Worm (Caenorhabditis elegans) whole organism, late embryonic: ENCODE results near the gene C31E10.6.

ENCODE experiments used
- C38D4.7 ChIP-seq: fragments of 200-800 bp; sonication (Bioruptor generic); optimal IDR thresholded peaks from 2 replicates; lab custom pipeline; 2018; ENCODE audit warnings: mild to moderate bottlenecking, missing genetic modification characterization, moderate library complexity, missing compliant biosample characterization
- F13H6.1 ChIP-seq: sonication (generic microtip); optimal IDR thresholded peaks from 2 replicates; lab custom pipeline; 2016; ENCODE audit warnings: missing genetic modification characterization, missing compliant biosample characterization
- K02D7.2 ChIP-seq: sonication (generic microtip); optimal IDR thresholded peaks from 2 replicates; lab custom pipeline; 2017; ENCODE audit warnings: mild to moderate bottlenecking, missing genetic modification characterization, missing compliant biosample characterization
- K09A11.1 ChIP-seq: sonication (generic microtip); optimal IDR thresholded peaks from 2 replicates; lab custom pipeline; 2017; ENCODE audit warnings: antibody characterized with exemption, mild to moderate bottlenecking, missing genetic modification characterization, missing compliant biosample characterization; ENCODE audit not compliant: insufficient read depth
- ahr-1 ChIP-seq: sonication (generic microtip); optimal IDR thresholded peaks from 2 replicates; lab custom pipeline; 2016; ENCODE audit warnings: missing genetic modification characterization, missing compliant biosample characterization
- ceh-18 ChIP-seq: sonication (generic microtip); optimal IDR thresholded peaks from 2 replicates; lab custom pipeline; 2016; ENCODE audit warnings: missing genetic modification characterization, missing compliant biosample characterization
- ceh-2 ChIP-seq: sonication (generic microtip); optimal IDR thresholded peaks from 2 replicates; lab custom pipeline; 2016; ENCODE audit warnings: missing genotype, missing genetic modification characterization, missing compliant biosample characterization
- ceh-22 ChIP-seq: sonication (generic microtip); optimal IDR thresholded peaks from 2 replicates; lab custom pipeline; 2017; ENCODE audit warnings: missing biosample characterization, missing genetic modification characterization
- ceh-24 ChIP-seq: sonication (generic microtip); optimal IDR thresholded peaks from 2 replicates; lab custom pipeline; 2016; ENCODE audit warnings: mild to moderate bottlenecking, missing genetic modification characterization, missing compliant biosample characterization
- ceh-30 ChIP-seq: fragments of 150-350 bp; optimal IDR thresholded peaks from 2 replicates; lab custom pipeline; 2014; ENCODE audit warnings: missing biosample characterization, missing genetic modification characterization
- dve-1 ChIP-seq: sonication (generic microtip); optimal IDR thresholded peaks from 2 replicates; lab custom pipeline; 2017; ENCODE audit warnings: antibody characterized with exemption, mild to moderate bottlenecking, missing genetic modification characterization, missing compliant biosample characterization
- elt-2 ChIP-seq: sonication (generic microtip); optimal IDR thresholded peaks from 2 replicates; lab custom pipeline; 2016; ENCODE audit warnings: missing genetic modification reagents, missing genetic modification characterization, missing compliant biosample characterization
- elt-4 ChIP-seq: sonication (generic microtip); optimal IDR thresholded peaks from 2 replicates; lab custom pipeline; 2016; ENCODE audit warnings: missing genetic modification characterization, missing compliant biosample characterization
- eyg-1 ChIP-seq: sonication (generic microtip); optimal IDR thresholded peaks from 2 replicates; lab custom pipeline; 2016; ENCODE audit warnings: missing genotype, missing genetic modification characterization, missing compliant biosample characterization
- fax-1 ChIP-seq: sonication (generic microtip); optimal IDR thresholded peaks from 2 replicates; lab custom pipeline; 2016; ENCODE audit warnings: missing genotype, missing genetic modification characterization, missing compliant biosample characterization
- fkh-10 ChIP-seq: fragments of 150-350 bp; optimal IDR thresholded peaks from 2 replicates; lab custom pipeline; 2014; ENCODE audit warnings: missing biosample characterization, missing genetic modification reagents, missing genetic modification characterization
- fkh-6 ChIP-seq: sonication (generic microtip); optimal IDR thresholded peaks from 2 replicates; lab custom pipeline; 2016; ENCODE audit warnings: missing genetic modification characterization, missing compliant biosample characterization
- gmeb-2 ChIP-seq: sonication (generic microtip); optimal IDR thresholded peaks from 2 replicates; lab custom pipeline; 2016; ENCODE audit warnings: missing genetic modification characterization, inconsistent platforms, missing compliant biosample characterization
- hlh-15 ChIP-seq: sonication (generic microtip); optimal IDR thresholded peaks from 2 replicates; lab custom pipeline; 2016; ENCODE audit warnings: missing genetic modification characterization, missing compliant biosample characterization
- hlh-30 ChIP-seq: sonication (generic microtip); optimal IDR thresholded peaks from 2 replicates; lab custom pipeline; 2017; ENCODE audit warnings: antibody characterized with exemption, missing genetic modification characterization, missing compliant biosample characterization; ENCODE audit not compliant: insufficient read depth
- hlh-8 ChIP-seq: sonication (generic microtip); optimal IDR thresholded peaks from 2 replicates; lab custom pipeline; 2016; ENCODE audit warnings: missing genotype, missing genetic modification characterization, missing compliant biosample characterization
- madf-2 ChIP-seq: sonication (generic microtip); optimal IDR thresholded peaks from 2 replicates; lab custom pipeline; 2017; ENCODE audit warnings: missing genetic modification characterization, missing compliant biosample characterization
- nhr-232 ChIP-seq: sonication (generic microtip); optimal IDR thresholded peaks from 2 replicates; lab custom pipeline; 2016; ENCODE audit warnings: missing genetic modification characterization, missing compliant biosample characterization
- pag-3 ChIP-seq: sonication (generic microtip); optimal IDR thresholded peaks from 2 replicates; lab custom pipeline; 2016; ENCODE audit warnings: missing compliant biosample characterization, missing genetic modification characterization, borderline replicate concordance
- pat-9 ChIP-seq: fragments of 200-800 bp; sonication (Bioruptor generic); optimal IDR thresholded peaks from 2 replicates; lab custom pipeline; 2018; ENCODE audit warnings: mild to moderate bottlenecking, missing genetic modification characterization, moderate library complexity, missing compliant biosample characterization
- pha-4 ChIP-seq: fragments of 150-350 bp; optimal IDR thresholded peaks from 2 replicates; lab custom pipeline; 2018; ENCODE audit warnings: missing biosample characterization, missing genetic modification reagents, missing genetic modification characterization
- pqm-1 ChIP-seq: sonication (generic microtip); optimal IDR thresholded peaks from 2 replicates; lab custom pipeline; 2016; ENCODE audit warnings: missing genetic modification characterization, missing compliant biosample characterization
- pros-1 ChIP-seq: fragments of 150-350 bp; optimal IDR thresholded peaks from 2 replicates; lab custom pipeline; 2014; ENCODE audit warnings: missing biosample characterization, missing genetic modification reagents, missing genetic modification characterization
- sox-2 ChIP-seq: fragments of 200-800 bp; sonication (Bioruptor generic); IDR thresholded peaks from 2 replicates; pipeline ENCODE4 v1.3.6; 2022; ENCODE audit warnings: missing genetic modification reagents, missing genetic modification characterization, missing compliant biosample characterization
- sox-4 ChIP-seq: sonication (generic microtip); optimal IDR thresholded peaks from 2 replicates; lab custom pipeline; 2017; ENCODE audit warnings: mild to moderate bottlenecking, missing genetic modification characterization, inconsistent platforms, missing compliant biosample characterization
- syd-9 ChIP-seq: sonication (generic microtip); optimal IDR thresholded peaks from 2 replicates; lab custom pipeline; 2016; ENCODE audit warnings: mild to moderate bottlenecking, missing genetic modification characterization, moderate library complexity, missing compliant biosample characterization
- tbx-7 ChIP-seq: sonication (generic microtip); optimal IDR thresholded peaks from 2 replicates; lab custom pipeline; 2016; ENCODE audit warnings: missing genotype, missing genetic modification characterization, missing compliant biosample characterization
- unc-86 ChIP-seq: sonication (generic microtip); optimal IDR thresholded peaks from 2 replicates; lab custom pipeline; 2016; ENCODE audit warnings: missing genetic modification characterization, missing compliant biosample characterization

C31E10.6 gene

DNA sequence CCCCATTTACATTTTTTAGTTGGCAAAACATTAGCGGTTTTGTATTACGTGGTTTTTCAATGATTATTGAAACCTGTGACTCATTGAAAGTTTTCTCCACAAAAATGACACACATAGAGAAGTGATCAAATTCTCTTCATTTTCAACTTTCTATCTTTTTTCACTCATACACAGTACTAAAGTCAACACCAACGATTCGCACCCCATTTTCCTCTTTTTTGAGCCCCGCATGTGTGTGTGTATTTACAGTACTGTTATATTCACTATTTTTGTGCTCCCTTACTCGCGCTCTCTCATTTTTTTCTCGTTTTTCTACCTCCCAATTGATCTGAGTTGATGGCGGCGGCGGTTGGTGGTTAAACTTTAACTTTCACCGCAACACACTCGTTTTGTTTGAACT is 37.7 kb upstream of the C31E10.6 start:
- no peak for TF ChIP-seq madf-2 (tag; lab: Kevin White, UChicago)
- TF ChIP-seq ceh-24, result no peak
- TF ChIP-seq ceh-30 (tag; lab: Kevin White, UChicago), result no peak
- TF ChIP-seq fax-1 (tag; lab: Kevin White, UChicago), result no peak
- no peak for TF ChIP-seq fkh-10
- TF ChIP-seq elt-4 (tag; lab: Kevin White, UChicago), result no peak
- TF ChIP-seq eyg-1, result no peak
- TF ChIP-seq hlh-8, result no peak
- TF ChIP-seq pqm-1, result no peak
- TF ChIP-seq pros-1 (tag; lab: Kevin White, UChicago), result no peak

- no peak for TF ChIP-seq gmeb-2 (tag; lab: Kevin White, UChicago)
- no peak for TF ChIP-seq ceh-2 (tag; lab: Kevin White, UChicago)
- TF ChIP-seq fax-1 (tag; lab: Kevin White, UChicago), result no peak
- TF ChIP-seq F13H6.1 (tag; lab: Kevin White, UChicago), result no peak
- no peak for TF ChIP-seq hlh-30 (tag; lab: Kevin White, UChicago)
- TF ChIP-seq pat-9 (tag; lab: Kevin White, UChicago), result no peak
Observed at ce11 chrX:13959383-13959782, 36.8 kb upstream of the C31E10.6 start.

DNA sequence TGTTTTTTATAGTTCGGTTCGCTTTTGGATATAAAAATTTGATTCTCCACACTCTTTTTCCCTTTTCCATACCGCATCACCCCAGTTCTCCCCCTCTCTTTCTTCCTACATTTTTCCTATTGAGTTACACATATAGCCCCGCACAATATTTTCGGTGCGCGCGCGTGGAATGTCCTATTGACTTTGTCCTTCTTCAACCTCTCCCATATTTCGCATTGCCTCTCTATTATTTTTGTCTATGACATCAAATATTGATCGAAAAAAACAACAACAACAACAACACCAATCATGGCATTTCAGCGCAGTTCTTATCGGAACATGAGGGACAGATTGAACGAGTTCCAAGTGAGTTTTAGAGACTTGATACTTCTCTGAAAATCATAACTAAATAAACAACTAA is 36.3 kb upstream of the C31E10.6 start, which contains the start of gene syx-2:
Gene syx-2, plus strand, starts transcription at position 301 of the 400 bp plus-strand sequence.
- TF ChIP-seq ceh-24 (no peak), ceh-22 (no peak), elt-2 (tag; lab: Kevin White, UChicago) (no peak), tbx-7 (no peak)

ce11 chrX:13963203-13963602 is 32.9 kb upstream of the C31E10.6 start, which contains the start of gene F48F7.3:
Gene F48F7.3, plus strand, starts transcription at chrX:13963503.
- TF ChIP-seq pag-3 (tag; lab: Kevin White, UChicago) (no peak), ahr-1 (tag; lab: Kevin White, UChicago) (no peak), eyg-1 (no peak), hlh-15 (tag; lab: Kevin White, UChicago) (no peak), ceh-18 (tag; lab: Kevin White, UChicago) (no peak), gmeb-2 (tag; lab: Kevin White, UChicago) (no peak), fkh-6 (no peak), C38D4.7 (no peak), ceh-30 (tag; lab: Kevin White, UChicago) (no peak), F13H6.1 (tag; lab: Kevin White, UChicago) (no peak), dve-1 (tag; lab: Kevin White, UChicago) (no peak), pha-4 (tag; lab: Kevin White, UChicago) (no peak), sox-2 (GFP tag; lab: Robert Waterston, UW) (no peak), nhr-232 (tag; lab: Kevin White, UChicago) (no peak), K02D7.2 (tag; lab: Kevin White, UChicago) (no peak), syd-9 (no peak), tbx-7 (no peak)

- TF ChIP-seq hlh-30 (tag; lab: Kevin White, UChicago) (no peak), sox-4 (no peak), unc-86 (tag; lab: Kevin White, UChicago) (no peak), syd-9 (no peak), K09A11.1 (tag; lab: Kevin White, UChicago) (no peak), pat-9 (tag; lab: Kevin White, UChicago) (no peak), hlh-8 (no peak)
Observed at ce11 chrX:13968292-13968691, 27.8 kb upstream of the C31E10.6 start, which contains the start of gene pqn-39. Gene pqn-39, minus strand, starts transcription at chrX:13968676.
